Fruit fly (Drosophila melanogaster): ENCODE measurements around the gene sd.

DNA sequence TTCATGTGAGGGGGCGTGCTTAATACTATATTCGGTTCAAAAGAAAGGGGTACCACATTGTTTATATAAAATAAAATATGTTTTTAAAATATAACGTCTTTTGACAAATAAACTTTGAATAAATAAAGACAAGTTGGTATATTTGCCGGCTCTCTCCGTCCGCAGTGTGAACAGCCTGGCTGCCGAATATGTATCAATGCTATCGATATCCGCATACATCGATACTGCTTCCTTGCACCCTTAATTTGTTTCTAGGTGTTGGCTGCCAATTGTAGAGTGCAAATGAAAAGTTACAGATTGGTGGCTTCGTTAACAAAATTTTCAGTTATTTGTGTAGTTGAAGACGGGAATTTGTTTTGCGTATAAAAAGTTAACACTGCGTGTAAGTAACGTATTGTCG is 55.7 kb downstream of the sd start, which contains the start of gene Gbeta13F:
- TF ChIP-seq jing (GFP tag; optimal IDR thresholded peaks at IDR 0.05) (no peak), CG6765 (GFP tag; optimal IDR thresholded peaks at IDR 0.05) (no peak), CG34422 (GFP tag; IDR thresholded peaks at IDR 0.05) (peak; percentile 12; the same call in 1 of the 3 replicates), CG13775 (GFP tag; optimal IDR thresholded peaks at IDR 0.05) (no peak), CG7271 (tag; optimal IDR thresholded peaks at IDR 0.05) (no peak), amos (GFP tag; IDR thresholded peaks at IDR 0.05; ENCODE audit: partially characterized antibody) (peak; percentile 78; the same call in 1 of the 2 replicates), Sry-δ (GFP tag; optimal IDR thresholded peaks at IDR 0.05) (peak; percentile 45), Dfd (GFP tag; optimal IDR thresholded peaks at IDR 0.05) (no peak), CG14710 (tag; optimal IDR thresholded peaks at IDR 0.05) (no peak), NC2β (GFP tag; optimal IDR thresholded peaks at IDR 0.05) (no peak), luna (GFP tag; optimal IDR thresholded peaks at IDR 0.05) (no peak), MTF-1 (GFP tag; optimal IDR thresholded peaks at IDR 0.05; ENCODE audit: borderline replicate concordance) (no peak), bbx (GFP tag; IDR thresholded peaks at IDR 0.05; ENCODE audit: partially characterized antibody) (peak; percentile 79), Atf6 (GFP tag; IDR thresholded peaks at IDR 0.05) (no peak)
